Worm (Caenorhabditis elegans) whole organism, L3 larva: Measurements from ENCODE around the gene comt-2.

Experiments
- ama-1 ChIP-seq: fragments of 150-350 bp; optimal IDR thresholded peaks from 2 replicates; lab custom pipeline; 2018
- ceh-16 ChIP-seq: sonication (generic microtip); optimal IDR thresholded peaks from 2 replicates; lab custom pipeline; 2017; ENCODE audit warnings: missing biosample characterization, missing genetic modification characterization
- ceh-82 ChIP-seq: fragments of 150-350 bp; optimal IDR thresholded peaks from 2 replicates; lab custom pipeline; 2014; ENCODE audit warnings: missing biosample characterization, missing genetic modification characterization
- ceh-9 ChIP-seq: sonication (generic microtip); optimal IDR thresholded peaks from 2 replicates; lab custom pipeline; 2018; ENCODE audit warnings: missing biosample characterization, missing genetic modification characterization
- daf-12 ChIP-seq: fragments of 150-350 bp; optimal IDR thresholded peaks from 2 replicates; lab custom pipeline; 2014; ENCODE audit warnings: missing biosample characterization, missing genetic modification reagents, missing genetic modification characterization
- egl-27 ChIP-seq: sonication (generic microtip); optimal IDR thresholded peaks from 4 replicates; lab custom pipeline; 2017; ENCODE audit warnings: missing biosample characterization, missing genetic modification reagents, missing genetic modification characterization
- egl-5 ChIP-seq: fragments of 150-350 bp; optimal IDR thresholded peaks from 2 replicates; lab custom pipeline; 2017; ENCODE audit warnings: missing biosample characterization, missing genetic modification reagents, missing genetic modification characterization, inconsistent platforms
- elt-1 ChIP-seq: fragments of 150-350 bp; optimal IDR thresholded peaks from 2 replicates; lab custom pipeline; 2014; ENCODE audit warnings: missing biosample characterization, missing genetic modification characterization
- elt-2 ChIP-seq: sonication (generic microtip); optimal IDR thresholded peaks from 2 replicates; lab custom pipeline; 2016; ENCODE audit warnings: missing genetic modification reagents, mild to moderate bottlenecking, missing genetic modification characterization, missing compliant biosample characterization
- elt-3 ChIP-seq, 3 experiments: fragments of 150-350 bp in 1 of 3; sonication (generic microtip) in 2 of 3; optimal IDR thresholded peaks; 2 replicates in 2 of 3; 4 replicates in 1 of 3; lab custom pipeline; 2014 to 2017; ENCODE audit warnings: missing biosample characterization in 3 of 3, missing genetic modification characterization in 3 of 3
- eor-1 ChIP-seq, 2 experiments: fragments of 150-350 bp; optimal IDR thresholded peaks; 2 replicates each; lab custom pipeline; 2014 to 2018; ENCODE audit warnings: missing biosample characterization in 2 of 2, missing genetic modification characterization in 2 of 2
- fkh-10 ChIP-seq: sonication (generic microtip); optimal IDR thresholded peaks from 2 replicates; lab custom pipeline; 2017; ENCODE audit warnings: missing biosample characterization, missing genetic modification reagents, missing genetic modification characterization
- fkh-2 ChIP-seq: fragments of 150-350 bp; optimal IDR thresholded peaks from 2 replicates; lab custom pipeline; 2014; ENCODE audit warnings: missing biosample characterization, missing genetic modification reagents, missing genetic modification characterization
- hmg-11 ChIP-seq: sonication (generic microtip); optimal IDR thresholded peaks from 2 replicates; lab custom pipeline; 2016; ENCODE audit warnings: missing genetic modification characterization, missing compliant biosample characterization
- jun-1 ChIP-seq: fragments of 150-350 bp; optimal IDR thresholded peaks from 2 replicates; lab custom pipeline; 2014; ENCODE audit warnings: missing biosample characterization, missing genetic modification reagents, missing genetic modification characterization
- lin-15B ChIP-seq: fragments of 150-350 bp; optimal IDR thresholded peaks from 2 replicates; lab custom pipeline; 2014; ENCODE audit warnings: missing biosample characterization, missing genetic modification characterization
- lin-39 ChIP-seq: fragments of 150-350 bp; optimal IDR thresholded peaks from 2 replicates; lab custom pipeline; 2018; ENCODE audit warnings: missing biosample characterization, missing genetic modification reagents, missing genetic modification characterization
- mml-1 ChIP-seq: fragments of 150-350 bp; sonication (generic microtip); optimal IDR thresholded peaks from 3 replicates; lab custom pipeline; 2014; ENCODE audit warnings: missing biosample characterization, missing genetic modification characterization
- nfya-1 ChIP-seq: sonication (generic microtip); optimal IDR thresholded peaks from 2 replicates; lab custom pipeline; 2017; ENCODE audit warnings: missing genetic modification characterization, mild to moderate bottlenecking, missing compliant biosample characterization, antibody characterized with exemption, moderate library complexity; ENCODE audit not compliant: insufficient read depth
- nhr-11 ChIP-seq: fragments of 150-350 bp; optimal IDR thresholded peaks from 2 replicates; lab custom pipeline; 2014; ENCODE audit warnings: missing biosample characterization, missing genetic modification characterization
- nhr-237 ChIP-seq: fragments of 150-350 bp; optimal IDR thresholded peaks from 2 replicates; lab custom pipeline; 2014; ENCODE audit warnings: missing biosample characterization, missing genetic modification characterization
- nhr-25 ChIP-seq: sonication (generic microtip); optimal IDR thresholded peaks from 2 replicates; lab custom pipeline; 2017; ENCODE audit warnings: missing biosample characterization, missing genetic modification characterization
- nhr-28 ChIP-seq: fragments of 150-350 bp; optimal IDR thresholded peaks from 2 replicates; lab custom pipeline; 2014; ENCODE audit warnings: missing biosample characterization, missing genetic modification characterization
- nhr-67 ChIP-seq: fragments of 150-350 bp; optimal IDR thresholded peaks from 2 replicates; lab custom pipeline; 2014; ENCODE audit warnings: missing biosample characterization, missing genetic modification characterization
- nhr-76 ChIP-seq: fragments of 150-350 bp; sonication (generic microtip); optimal IDR thresholded peaks from 5 replicates; lab custom pipeline; 2014; ENCODE audit warnings: missing biosample characterization, missing genetic modification characterization
- nhr-77 ChIP-seq: fragments of 150-350 bp; optimal IDR thresholded peaks from 2 replicates; lab custom pipeline; 2014; ENCODE audit warnings: missing biosample characterization, missing genetic modification characterization
- pha-4 ChIP-seq: fragments of 150-350 bp; optimal IDR thresholded peaks from 2 replicates; lab custom pipeline; 2014; ENCODE audit warnings: missing biosample characterization, missing genetic modification reagents, missing genetic modification characterization
- pqm-1 ChIP-seq: fragments of 150-350 bp; optimal IDR thresholded peaks from 2 replicates; lab custom pipeline; 2017; ENCODE audit warnings: missing biosample characterization, missing genetic modification characterization, inconsistent platforms
- sea-2 ChIP-seq: fragments of 150-350 bp; sonication (generic microtip); optimal IDR thresholded peaks from 4 replicates; lab custom pipeline; 2014; ENCODE audit warnings: missing biosample characterization, missing genetic modification reagents, missing genetic modification characterization
- skn-1 ChIP-seq: fragments of 150-350 bp; optimal IDR thresholded peaks from 2 replicates; lab custom pipeline; 2014; ENCODE audit warnings: missing biosample characterization, missing genetic modification characterization
- snpc-4 ChIP-seq: fragments of 150-350 bp; optimal IDR thresholded peaks from 2 replicates; lab custom pipeline; 2014; ENCODE audit warnings: missing biosample characterization, missing genetic modification characterization
- tbx-2 ChIP-seq: sonication (generic microtip); optimal IDR thresholded peaks from 2 replicates; lab custom pipeline; 2016; ENCODE audit warnings: mild to moderate bottlenecking, missing genetic modification characterization, missing compliant biosample characterization
- unc-39 ChIP-seq: sonication (generic microtip); optimal IDR thresholded peaks from 4 replicates; lab custom pipeline; 2017; ENCODE audit warnings: missing biosample characterization, missing genetic modification characterization
- zag-1 ChIP-seq: fragments of 150-350 bp; optimal IDR thresholded peaks from 2 replicates; lab custom pipeline; 2014; ENCODE audit warnings: missing biosample characterization, missing genetic modification characterization
- ztf-11 ChIP-seq: fragments of 150-350 bp; optimal IDR thresholded peaks from 2 replicates; lab custom pipeline; 2014; ENCODE audit warnings: missing biosample characterization, missing genetic modification characterization
- ztf-4 ChIP-seq: fragments of 150-350 bp; optimal IDR thresholded peaks from 2 replicates; lab custom pipeline; 2014; ENCODE audit warnings: missing biosample characterization, missing genetic modification characterization

Gene comt-2

DNA sequence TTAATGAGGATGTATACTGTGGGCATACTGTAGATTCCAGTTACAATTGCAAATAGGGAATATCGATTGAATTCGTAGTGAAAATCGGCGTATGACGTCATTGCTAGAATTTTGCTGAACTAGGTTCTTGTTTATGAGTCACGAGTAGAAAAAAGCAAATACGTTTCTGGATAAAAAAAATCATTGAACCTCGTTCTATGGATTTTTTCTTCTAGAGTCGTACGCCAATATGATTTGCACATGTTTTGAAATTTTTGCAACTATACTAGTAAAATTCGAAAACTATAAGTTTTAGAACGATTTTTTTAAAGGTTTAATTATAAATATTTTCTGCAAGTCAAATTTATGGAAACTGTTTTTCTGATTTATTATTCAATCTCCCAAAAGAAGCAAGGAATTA is 26.4 kb downstream of the comt-2 start, which contains the start of gene sru-44:
sru-44 (minus strand) TSS at position 101 of the 400 bp plus-strand sequence.
- TF ChIP-seq fkh-2 (tag; lab: Kevin White, UChicago) = no peak
- TF ChIP-seq egl-5 (tag; lab: Kevin White, UChicago) = no peak
- TF ChIP-seq eor-1 (tag; optimal IDR thresholded peaks at IDR 0.05; lab: Kevin White, UChicago) = no peak
- no peak for TF ChIP-seq daf-12 (tag; lab: Kevin White, UChicago)
- no peak for TF ChIP-seq tbx-2 (tag; lab: Kevin White, UChicago)
- TF ChIP-seq jun-1 (tag; lab: Kevin White, UChicago) = no peak
- TF ChIP-seq pha-4 (tag; lab: Kevin White, UChicago) = no peak
- no peak for TF ChIP-seq ceh-9 (tag; lab: Kevin White, UChicago)
- TF ChIP-seq nhr-67 = no peak
- no peak for TF ChIP-seq ztf-11 (tag; lab: Kevin White, UChicago)
- TF ChIP-seq nhr-237 (tag; lab: Kevin White, UChicago) = no peak
- no peak for TF ChIP-seq elt-3 (tag; optimal IDR thresholded peaks at IDR 0.05; lab: Kevin White, UChicago)
- TF ChIP-seq snpc-4 = no peak
- TF ChIP-seq lin-39 (tag; lab: Kevin White, UChicago) = no peak
- no peak for TF ChIP-seq nhr-76 (tag; lab: Kevin White, UChicago)
- no peak for TF ChIP-seq nfya-1 (tag; lab: Kevin White, UChicago)
- no peak for TF ChIP-seq sea-2 (GFP tag; lab: Kevin White, UChicago)
- no peak for TF ChIP-seq ceh-82 (tag; lab: Kevin White, UChicago)
- no peak for TF ChIP-seq elt-1 (tag; lab: Kevin White, UChicago)
- no peak for TF ChIP-seq pqm-1

ce11 chrV:16460866-16461265 is 33.4 kb downstream of the comt-2 start, which contains the start of gene srh-142:
Gene srh-142, minus strand, starts transcription at chrV:16460966.
- TF ChIP-seq fkh-10 (no peak), nhr-11 (tag; lab: Kevin White, UChicago) (no peak), unc-39 (tag; lab: Kevin White, UChicago) (no peak), nhr-28 (no peak), jun-1 (tag; lab: Kevin White, UChicago) (no peak), nhr-77 (no peak), pha-4 (tag; lab: Kevin White, UChicago) (no peak), nhr-25 (tag; lab: Kevin White, UChicago) (no peak)

- TF ChIP-seq nhr-67 = no peak
Observed at ce11 chrV:16459377-16459776, 34.9 kb downstream of the comt-2 start.

ce11 chrV:16458714-16459113 is 35.6 kb downstream of the comt-2 start, which contains the start of gene str-15:
Gene str-15, minus strand, starts transcription at chrV:16458814.
- TF ChIP-seq nhr-11 (tag; lab: Kevin White, UChicago) = no peak
- no peak for TF ChIP-seq lin-39 (tag; lab: Kevin White, UChicago)
- no peak for TF ChIP-seq nhr-25 (tag; lab: Kevin White, UChicago)
- no peak for TF ChIP-seq eor-1 (tag; optimal IDR thresholded peaks at IDR 0.05; lab: Kevin White, UChicago)
- TF ChIP-seq mml-1 (tag; lab: Kevin White, UChicago) = no peak
- TF ChIP-seq zag-1 (tag; lab: Kevin White, UChicago) = no peak
- no peak for TF ChIP-seq fkh-10
- TF ChIP-seq egl-5 (tag; lab: Kevin White, UChicago) = no peak

DNA sequence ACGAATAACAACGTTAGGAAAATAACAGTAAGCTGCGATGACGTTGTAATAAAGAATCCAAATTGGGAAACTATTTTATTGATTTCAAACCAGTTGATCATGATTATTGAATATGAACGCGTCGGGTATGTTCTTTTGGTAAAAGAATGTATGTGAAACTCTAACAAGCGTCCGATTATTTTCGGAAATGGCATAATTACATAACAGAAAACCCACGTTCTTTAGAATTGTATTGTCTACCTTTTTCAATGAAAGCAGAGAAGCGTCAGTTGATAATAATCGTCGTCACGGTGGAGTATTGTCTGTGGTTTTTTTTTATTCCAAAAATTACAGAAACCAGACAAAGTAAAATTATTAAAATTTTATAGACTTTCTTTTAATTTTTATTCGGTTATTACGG is 39.2 kb downstream of the comt-2 start, which contains the start of gene str-14:
str-14 (minus strand) TSS at position 101 of the 400 bp plus-strand sequence.
- TF ChIP-seq elt-2 (tag; lab: Kevin White, UChicago) = no peak
- no peak for TF ChIP-seq nhr-25 (tag; lab: Kevin White, UChicago)
- no peak for TF ChIP-seq ztf-4
- no peak for TF ChIP-seq hmg-11 (tag; lab: Kevin White, UChicago)
- TF ChIP-seq unc-39 (tag; lab: Kevin White, UChicago) = no peak
- no peak for TF ChIP-seq ceh-82 (tag; lab: Kevin White, UChicago)
- no peak for TF ChIP-seq egl-27 (tag; lab: Kevin White, UChicago)

DNA sequence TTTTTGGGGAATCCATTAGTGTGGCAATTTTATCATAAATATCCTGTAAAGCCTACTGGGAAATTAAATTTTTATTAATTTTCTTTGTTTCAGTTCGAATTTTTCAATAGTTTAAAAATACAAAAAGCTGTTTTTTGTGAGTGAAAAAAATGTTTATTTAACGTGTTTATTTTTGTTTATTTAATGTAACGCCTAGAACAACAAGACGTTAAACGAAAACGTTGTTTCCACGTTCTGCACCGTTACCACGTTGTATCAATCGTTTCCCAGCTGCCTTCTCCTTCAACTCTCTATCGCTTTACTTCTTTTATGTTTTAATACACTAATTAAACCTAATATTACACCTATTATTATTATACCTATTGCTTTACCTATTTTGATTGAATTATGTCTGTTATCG is 46.6 kb downstream of the comt-2 start, which contains the start of gene T08G3.13:
T08G3.13 (plus strand) TSS at position 301 of the 400 bp plus-strand sequence.
- TF ChIP-seq ama-1 (lab: Kevin White, UChicago) (no peak), sea-2 (GFP tag; lab: Kevin White, UChicago) (no peak), ceh-16 (no peak), egl-5 (tag; lab: Kevin White, UChicago) (no peak), daf-12 (tag; lab: Kevin White, UChicago) (no peak), lin-15B (tag; lab: Kevin White, UChicago) (no peak), elt-3 (tag; optimal IDR thresholded peaks at IDR 0.05; lab: Kevin White, UChicago) (no peak), skn-1 (tag; lab: Kevin White, UChicago) (no peak), nhr-237 (tag; lab: Kevin White, UChicago) (no peak)
